Fruit fly (Drosophila melanogaster): ENCODE results near the gene CG6766.

CG6766 gene

dm6 chr2L:12040510-12040909, at the start of gene CG6766:
CG6766 (minus strand) TSS chr2L:12040689.
- TF ChIP-seq dsx (GFP tag; optimal IDR thresholded peaks at IDR 0.05; ENCODE audit: poor library complexity, severe bottlenecking) (peak; percentile 8), vri (GFP tag; optimal IDR thresholded peaks at IDR 0.05) (peak; percentile 12), Eip78C (GFP tag) (peak; percentile 7), CG16779 (tag; optimal IDR thresholded peaks at IDR 0.05) (no peak), CG10631 (GFP tag; optimal IDR thresholded peaks at IDR 0.05) (no peak)

dm6 chr2L:12089145-12089544, 48.7 kb upstream of the CG6766 start:
- TF ChIP-seq CG7368 (GFP tag; optimal IDR thresholded peaks at IDR 0.05), result no peak
- TF ChIP-seq salr (GFP tag; optimal IDR thresholded peaks at IDR 0.05), result no peak
- TF ChIP-seq fkh (GFP tag; optimal IDR thresholded peaks at IDR 0.05), result no peak
- no peak for TF ChIP-seq CG8119 (GFP tag; IDR thresholded peaks at IDR 0.05)
- TF ChIP-seq Met (GFP tag; optimal IDR thresholded peaks at IDR 0.05), result no peak
- no peak for TF ChIP-seq Hr39 (GFP tag; optimal IDR thresholded peaks at IDR 0.05)
- no peak for TF ChIP-seq Lpt (GFP tag; optimal IDR thresholded peaks at IDR 0.05)
- TF ChIP-seq CG32006 (GFP tag; optimal IDR thresholded peaks at IDR 0.05), result no peak
- TF ChIP-seq Sox14 (GFP tag; optimal IDR thresholded peaks at IDR 0.05), result no peak
- TF ChIP-seq Eip93F (GFP tag; optimal IDR thresholded peaks at IDR 0.05), result no peak
- TF ChIP-seq CG11902 (GFP tag; optimal IDR thresholded peaks at IDR 0.05), result no peak
- TF ChIP-seq CG10669 (GFP tag; optimal IDR thresholded peaks at IDR 0.05), result no peak
- no peak for TF ChIP-seq spab (GFP tag; optimal IDR thresholded peaks at IDR 0.05)
- no peak for TF ChIP-seq CG3919 (GFP tag; optimal IDR thresholded peaks at IDR 0.05)
- no peak for TF ChIP-seq CG34406 (GFP tag; optimal IDR thresholded peaks at IDR 0.05)
- no peak for TF ChIP-seq CG8319 (GFP tag; optimal IDR thresholded peaks at IDR 0.05)

dm6 chr2L:12087442-12087841, 47.0 kb upstream of the CG6766 start:
- TF ChIP-seq CG8119 (GFP tag; IDR thresholded peaks at IDR 0.05), result no peak
- TF ChIP-seq Sox14 (GFP tag; optimal IDR thresholded peaks at IDR 0.05), result no peak
- TF ChIP-seq cyc (GFP tag; optimal IDR thresholded peaks at IDR 0.05), result no peak
- TF ChIP-seq salr (GFP tag; optimal IDR thresholded peaks at IDR 0.05), result no peak
- no peak for TF ChIP-seq Ets96B (tag; optimal IDR thresholded peaks at IDR 0.05)
- TF ChIP-seq CG6276 (GFP tag; optimal IDR thresholded peaks at IDR 0.05), result no peak
- no peak for TF ChIP-seq spab (GFP tag; optimal IDR thresholded peaks at IDR 0.05)
- TF ChIP-seq CG11902 (GFP tag; optimal IDR thresholded peaks at IDR 0.05), result no peak
- no peak for TF ChIP-seq ss (GFP tag; optimal IDR thresholded peaks at IDR 0.05)
- TF ChIP-seq CG11762 (GFP tag; optimal IDR thresholded peaks at IDR 0.05; ENCODE audit: insufficient read depth), result no peak
- TF ChIP-seq Sox15 (GFP tag; optimal IDR thresholded peaks at IDR 0.05), result no peak
- no peak for TF ChIP-seq CG10631 (GFP tag; optimal IDR thresholded peaks at IDR 0.05)
- no peak for TF ChIP-seq lz (GFP tag; optimal IDR thresholded peaks at IDR 0.05)
- no peak for TF ChIP-seq CG6163 (GFP tag; IDR thresholded peaks at IDR 0.05)
- TF ChIP-seq Sox102F (GFP tag; optimal IDR thresholded peaks at IDR 0.05), result no peak
- TF ChIP-seq pdm3 (GFP tag; optimal IDR thresholded peaks at IDR 0.05), result no peak
- TF ChIP-seq CG32006 (GFP tag; optimal IDR thresholded peaks at IDR 0.05), result no peak
- no peak for TF ChIP-seq CG9139 (GFP tag; optimal IDR thresholded peaks at IDR 0.05)

DNA sequence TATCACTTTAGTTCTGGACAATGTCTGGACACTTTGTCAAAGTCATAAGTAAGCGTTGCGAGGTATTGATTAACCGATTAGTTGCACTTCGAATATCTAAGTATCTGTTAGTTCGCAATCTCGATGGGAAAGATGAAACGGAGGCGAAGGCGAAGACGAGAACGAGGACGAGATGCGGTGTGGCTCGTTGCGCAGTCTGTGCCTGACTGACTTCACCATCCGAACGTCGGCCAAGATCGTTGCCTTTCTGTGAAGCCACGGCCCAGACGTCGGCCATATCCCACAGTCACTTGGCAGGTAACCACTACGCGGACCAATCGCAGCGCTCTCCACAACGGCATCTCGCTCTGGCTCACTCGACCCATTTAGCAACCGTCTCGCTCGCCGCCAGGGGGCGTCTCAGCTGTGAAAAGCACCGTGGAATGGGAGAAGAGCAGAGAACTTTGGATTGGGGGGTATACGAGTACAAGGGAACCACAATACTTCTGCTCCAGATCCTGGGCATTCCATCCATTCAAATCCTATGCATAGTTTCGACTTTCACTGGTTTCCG, 45.2 kb upstream of the CG6766 start, which contains the start of gene prd:
TSS of gene prd (minus strand) at position 209 of the 553 bp plus-strand sequence.
- TF ChIP-seq CG6854 (GFP tag; optimal IDR thresholded peaks at IDR 0.05), result no peak

- TF ChIP-seq CG6276 (GFP tag; optimal IDR thresholded peaks at IDR 0.05) (no peak), fd59A (GFP tag; optimal IDR thresholded peaks at IDR 0.05) (no peak), OdsH (GFP tag; optimal IDR thresholded peaks at IDR 0.05) (no peak), CG1621 (tag; optimal IDR thresholded peaks at IDR 0.05) (no peak), svp (GFP tag) (no peak), salr (GFP tag; optimal IDR thresholded peaks at IDR 0.05) (no peak), cyc (GFP tag; optimal IDR thresholded peaks at IDR 0.05) (no peak), Eip75B (GFP tag; optimal IDR thresholded peaks at IDR 0.05) (no peak)
These were observed 44.5 kb upstream of the CG6766 start for dm6 chr2L:12085010-12085409.
